Fruit fly (Drosophila melanogaster) whole organism, prepupa: ENCODE measurements around the gene GstO2.

Experiments used
- CG11294 ChIP-seq: fragments of 200-800 bp; sonication (Bioruptor generic); IDR thresholded peaks from 2 replicates; pipeline ENCODE4 v1.3.6; 2022; ENCODE audit warnings: missing biosample characterization, missing genetic modification characterization
- CG11902 ChIP-seq: fragments of 200-800 bp; sonication (Bioruptor generic); optimal IDR thresholded peaks from 3 replicates; lab custom pipeline; 2016; ENCODE audit warnings: missing biosample characterization, missing genetic modification characterization
- CG1621 ChIP-seq: fragments of 200-800 bp; sonication (Bioruptor generic); optimal IDR thresholded peaks from 3 replicates; lab custom pipeline; 2018; ENCODE audit warnings: missing biosample characterization, mild to moderate bottlenecking, missing genetic modification characterization
- CG16779 ChIP-seq: fragments of 200-800 bp; sonication (Bioruptor generic); optimal IDR thresholded peaks from 3 replicates; lab custom pipeline; 2017; ENCODE audit warnings: missing biosample characterization, mild to moderate bottlenecking, missing genetic modification characterization
- CG31627 ChIP-seq: fragments of 200-800 bp; sonication (Bioruptor generic); optimal IDR thresholded peaks from 3 replicates; lab custom pipeline; 2016; ENCODE audit warnings: missing biosample characterization, missing genetic modification characterization
- CG32006 ChIP-seq: fragments of 200-800 bp; sonication (Bioruptor generic); optimal IDR thresholded peaks from 3 replicates; lab custom pipeline; 2017; ENCODE audit warnings: missing biosample characterization, mild to moderate bottlenecking, missing genetic modification characterization
- CG34406 ChIP-seq: fragments of 200-800 bp; sonication (Bioruptor generic); optimal IDR thresholded peaks from 3 replicates; lab custom pipeline; 2016; ENCODE audit warnings: missing biosample characterization, missing genetic modification characterization
- CG6163 ChIP-seq: fragments of 200-800 bp; sonication (Bioruptor generic); IDR thresholded peaks from 3 replicates; pipeline ENCODE4 v1.3.6; 2022; ENCODE audit warnings: missing biosample characterization, missing genetic modification characterization
- CG8119 ChIP-seq: fragments of 200-800 bp; sonication (Bioruptor generic); IDR thresholded peaks from 3 replicates; pipeline ENCODE4 v1.3.6; 2022; ENCODE audit warnings: missing biosample characterization, missing genetic modification characterization
- Eip75B ChIP-seq: fragments of 200-800 bp; sonication (Bioruptor generic); optimal IDR thresholded peaks from 3 replicates; lab custom pipeline; 2016; ENCODE audit warnings: missing biosample characterization, missing genetic modification characterization
- Hr39 ChIP-seq: fragments of 200-800 bp; sonication (Bioruptor generic); optimal IDR thresholded peaks from 2 replicates; lab custom pipeline; 2016; ENCODE audit warnings: missing biosample characterization, missing genetic modification characterization
- cyc ChIP-seq: fragments of 200-800 bp; sonication (Bioruptor generic); optimal IDR thresholded peaks from 3 replicates; lab custom pipeline; 2016; ENCODE audit warnings: missing biosample characterization, missing genetic modification characterization
- dsx ChIP-seq: fragments of 200-800 bp; optimal IDR thresholded peaks from 3 replicates; lab custom pipeline; 2019; ENCODE audit warnings: missing biosample characterization, mild to moderate bottlenecking, missing genetic modification characterization, moderate library complexity; ENCODE audit not compliant: poor library complexity, severe bottlenecking

DNA sequence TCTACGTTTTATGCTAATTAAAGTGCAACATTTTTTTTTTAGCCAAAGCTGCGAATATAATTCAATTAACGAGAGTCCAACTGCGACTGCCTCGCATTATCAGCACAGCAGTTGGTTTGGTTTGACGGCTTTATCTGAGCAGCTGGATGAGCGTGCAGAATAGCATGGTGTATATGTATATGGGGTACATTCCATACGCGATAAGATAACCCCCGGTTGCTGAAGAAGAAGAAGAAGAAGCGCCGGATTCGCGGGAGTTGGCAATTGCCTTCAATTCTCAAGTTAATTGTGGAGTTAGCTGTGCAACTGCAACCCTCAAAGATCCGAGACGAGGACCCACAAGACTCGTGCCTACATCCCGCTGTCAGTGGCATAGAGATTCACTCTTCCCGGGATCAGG, 22.2 kb upstream of the GstO2 start:
- no peak for TF ChIP-seq CG1621
- no peak for TF ChIP-seq CG31627 (GFP tag; lab: Kevin White, UChicago)
- TF ChIP-seq dsx (GFP tag; lab: Kevin White, UChicago): no peak
- no peak for TF ChIP-seq CG11294
- no peak for TF ChIP-seq Hr39 (GFP tag; lab: Kevin White, UChicago)
- TF ChIP-seq CG8119 (GFP tag; lab: Robert Waterston, UW): no peak
- TF ChIP-seq CG6163 (GFP tag; lab: Robert Waterston, UW): no peak
- no peak for TF ChIP-seq CG34406
- TF ChIP-seq CG11902 (GFP tag; lab: Kevin White, UChicago): no peak
- no peak for TF ChIP-seq cyc (GFP tag; lab: Kevin White, UChicago)
- TF ChIP-seq CG32006: no peak
- TF ChIP-seq CG16779 (tag; lab: Kevin White, UChicago): no peak
- no peak for TF ChIP-seq Eip75B (GFP tag; lab: Kevin White, UChicago)
